Worm (Caenorhabditis elegans) whole organism, L3 larva: ENCODE results near the gene F35D2.1.

ENCODE experiments used
- ceh-82 ChIP-seq: fragments of 150-350 bp; optimal IDR thresholded peaks from 2 replicates; lab custom pipeline; 2014; ENCODE audit warnings: missing biosample characterization, missing genetic modification characterization
- elt-2 ChIP-seq: sonication (generic microtip); optimal IDR thresholded peaks from 2 replicates; lab custom pipeline; 2016; ENCODE audit warnings: missing genetic modification reagents, mild to moderate bottlenecking, missing genetic modification characterization, missing compliant biosample characterization
- eor-1 ChIP-seq, 2 experiments: fragments of 150-350 bp; optimal IDR thresholded peaks; 2 replicates each; lab custom pipeline; 2014 to 2018; ENCODE audit warnings: missing biosample characterization in 2 of 2, missing genetic modification characterization in 2 of 2
- fkh-10 ChIP-seq: sonication (generic microtip); optimal IDR thresholded peaks from 2 replicates; lab custom pipeline; 2017; ENCODE audit warnings: missing biosample characterization, missing genetic modification reagents, missing genetic modification characterization
- jun-1 ChIP-seq: fragments of 150-350 bp; optimal IDR thresholded peaks from 2 replicates; lab custom pipeline; 2014; ENCODE audit warnings: missing biosample characterization, missing genetic modification reagents, missing genetic modification characterization
- mdl-1 ChIP-seq: fragments of 150-350 bp; optimal IDR thresholded peaks from 2 replicates; lab custom pipeline; 2014; ENCODE audit warnings: missing biosample characterization, missing genetic modification characterization
- nfya-1 ChIP-seq: sonication (generic microtip); optimal IDR thresholded peaks from 2 replicates; lab custom pipeline; 2017; ENCODE audit warnings: missing genetic modification characterization, mild to moderate bottlenecking, missing compliant biosample characterization, antibody characterized with exemption, moderate library complexity; ENCODE audit not compliant: insufficient read depth
- nhr-12 ChIP-seq: fragments of 150-350 bp; optimal IDR thresholded peaks from 2 replicates; lab custom pipeline; 2014; ENCODE audit warnings: missing biosample characterization, missing genetic modification characterization
- nhr-237 ChIP-seq: fragments of 150-350 bp; optimal IDR thresholded peaks from 2 replicates; lab custom pipeline; 2014; ENCODE audit warnings: missing biosample characterization, missing genetic modification characterization
- nhr-25 ChIP-seq: sonication (generic microtip); optimal IDR thresholded peaks from 2 replicates; lab custom pipeline; 2017; ENCODE audit warnings: missing biosample characterization, missing genetic modification characterization
- tbx-2 ChIP-seq: sonication (generic microtip); optimal IDR thresholded peaks from 2 replicates; lab custom pipeline; 2016; ENCODE audit warnings: mild to moderate bottlenecking, missing genetic modification characterization, missing compliant biosample characterization
- unc-39 ChIP-seq: sonication (generic microtip); optimal IDR thresholded peaks from 4 replicates; lab custom pipeline; 2017; ENCODE audit warnings: missing biosample characterization, missing genetic modification characterization
- ztf-4 ChIP-seq: fragments of 150-350 bp; optimal IDR thresholded peaks from 2 replicates; lab custom pipeline; 2014; ENCODE audit warnings: missing biosample characterization, missing genetic modification characterization

ce11 chrII:7548044-7548443 lies 27.7 kb upstream of the F35D2.1 start, which contains the start of gene fbxa-224:
- no peak for TF ChIP-seq nhr-237 (tag; lab: Kevin White, UChicago)
- TF ChIP-seq eor-1 (tag; optimal IDR thresholded peaks at IDR 0.05; lab: Kevin White, UChicago), result no peak
- TF ChIP-seq nfya-1 (tag; lab: Kevin White, UChicago), result no peak
- no peak for TF ChIP-seq tbx-2
- TF ChIP-seq elt-2 (tag; lab: Kevin White, UChicago), result no peak
- TF ChIP-seq jun-1 (tag; lab: Kevin White, UChicago), result no peak
- no peak for TF ChIP-seq fkh-10 (GFP tag; lab: Kevin White, UChicago)
- no peak for TF ChIP-seq unc-39 (tag; lab: Kevin White, UChicago)
- no peak for TF ChIP-seq ztf-4 (tag; lab: Kevin White, UChicago)
- TF ChIP-seq nhr-25 (tag; lab: Kevin White, UChicago), result no peak
- no peak for TF ChIP-seq nhr-12 (tag; lab: Kevin White, UChicago)
- no peak for TF ChIP-seq ceh-82 (tag; lab: Kevin White, UChicago)
- no peak for TF ChIP-seq mdl-1 (tag; lab: Kevin White, UChicago)
